Worm (Caenorhabditis elegans): Measurements from ENCODE around the gene alp-1.

alp-1 gene

DNA sequence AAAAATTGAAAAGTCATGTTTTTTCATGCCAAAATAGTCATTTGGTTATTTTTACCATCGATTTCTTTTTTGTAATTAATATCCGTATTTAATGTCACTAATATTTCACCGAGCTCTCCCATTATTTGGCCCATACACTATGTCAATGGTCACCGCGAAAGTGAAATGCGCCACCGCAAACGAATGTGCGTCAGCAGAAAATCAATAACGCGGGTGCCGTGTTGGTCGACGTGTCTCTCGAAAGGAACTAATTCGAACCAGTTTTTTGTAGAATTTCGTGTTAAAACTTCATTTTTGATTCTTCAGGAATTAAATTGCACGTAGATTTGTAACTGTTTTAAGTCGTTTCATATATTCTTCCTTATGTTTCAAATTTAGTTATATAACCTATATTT, 25.7 kb upstream of the alp-1 start:
- TF ChIP-seq ztf-11 (tag; optimal IDR thresholded peaks at IDR 0.05) (no peak), unc-120 (tag; optimal IDR thresholded peaks at IDR 0.05; ENCODE audit: poor library complexity, severe bottlenecking) (peak; percentile 9)

DNA sequence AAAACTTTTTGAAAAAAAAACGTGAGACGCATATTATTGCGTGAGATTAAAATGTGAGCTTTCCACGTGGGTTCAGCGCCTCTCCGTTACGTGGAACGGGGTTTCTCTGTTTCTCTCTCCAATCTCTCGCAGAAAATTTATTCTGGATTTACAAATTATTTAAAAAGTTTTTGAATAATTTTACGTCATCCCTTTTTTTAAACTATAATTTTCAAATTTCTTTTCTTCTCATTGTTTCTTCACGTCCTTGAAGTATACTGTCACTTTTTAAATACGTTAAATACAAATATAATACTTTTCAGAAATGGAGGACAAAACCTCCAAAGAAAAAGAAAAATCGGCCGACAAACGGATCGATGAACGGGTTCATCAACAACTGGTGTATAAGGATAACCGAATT, 24.8 kb upstream of the alp-1 start, which contains the start of gene T28C6.7:
Gene T28C6.7, plus strand, starts transcription at position 301 of the 400 bp plus-strand sequence.
- TF ChIP-seq nhr-2 (tag; optimal IDR thresholded peaks at IDR 0.05) (no peak), zip-8 (tag; optimal IDR thresholded peaks at IDR 0.05) (no peak), unc-120 (tag; optimal IDR thresholded peaks at IDR 0.05; ENCODE audit: poor library complexity, severe bottlenecking) (no peak), mls-2 (tag; optimal IDR thresholded peaks at IDR 0.05) (no peak), hlh-1 (tag; optimal IDR thresholded peaks at IDR 0.05) (no peak)

DNA sequence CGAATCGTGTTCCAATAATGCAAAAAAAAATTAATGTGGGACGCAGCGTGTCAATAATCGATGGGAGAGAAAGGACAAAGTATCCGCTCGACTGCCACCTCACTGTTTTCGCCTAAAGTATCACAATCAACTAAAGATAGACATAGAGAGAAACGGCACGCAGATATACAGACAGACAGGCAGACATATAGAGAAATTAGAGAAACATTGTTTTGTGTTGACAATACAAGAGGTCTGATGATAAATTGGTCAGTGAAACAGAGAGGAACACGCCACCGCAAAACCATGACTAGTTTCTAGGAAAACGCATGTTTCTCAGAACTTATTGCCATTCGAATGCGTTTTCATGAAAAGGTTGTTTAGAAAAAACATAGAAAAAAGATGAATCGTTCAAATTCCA, 21.7 kb upstream of the alp-1 start, which contains the start of gene T28C6.8:
Gene T28C6.8, minus strand, starts transcription at position 137 of the 400 bp plus-strand sequence.
- TF ChIP-seq zip-8 (tag; optimal IDR thresholded peaks at IDR 0.05) (no peak), bed-3 (GFP tag; optimal IDR thresholded peaks at IDR 0.05) (no peak), lin-13 (tag; optimal IDR thresholded peaks at IDR 0.05) (no peak), ceh-43 (GFP tag; optimal IDR thresholded peaks at IDR 0.05) (no peak), unc-39 (tag; optimal IDR thresholded peaks at IDR 0.05) (no peak)

DNA sequence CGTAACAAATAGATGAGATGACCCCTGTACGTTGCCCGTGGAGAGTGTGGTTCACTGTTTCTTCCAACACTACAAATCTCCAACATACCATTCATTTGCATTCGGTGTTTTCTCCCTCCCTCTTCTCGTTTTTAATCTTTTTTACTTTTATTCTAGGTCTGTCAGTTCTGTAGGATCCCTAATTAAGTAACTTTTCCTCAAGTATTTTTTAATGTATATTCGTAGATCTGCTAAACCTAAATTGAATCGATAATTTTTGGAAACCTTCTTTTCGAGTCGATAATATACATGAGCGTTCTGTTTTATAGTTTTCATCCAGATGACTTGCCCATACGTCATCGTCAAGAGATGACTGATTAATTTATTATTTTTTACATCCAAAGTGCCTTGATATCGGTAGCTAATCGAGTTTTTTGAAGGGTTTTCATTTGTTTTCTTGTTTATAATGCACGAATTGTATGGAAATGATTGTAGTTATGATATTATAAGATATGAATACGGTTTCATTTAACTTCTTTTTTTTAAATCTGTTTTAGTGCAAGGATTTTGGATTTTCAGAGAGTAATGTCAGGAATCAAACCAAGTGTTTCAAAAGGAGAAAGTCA, 12.0 kb upstream of the alp-1 start, which contains the start of the genes T28C6.11 and T11B7.1:
Gene T28C6.11, minus strand, starts transcription at position 101 of the 605 bp plus-strand sequence.
Gene T11B7.1, plus strand, starts transcription at position 555 of the 605 bp plus-strand sequence.
- TF ChIP-seq unc-120 (tag; optimal IDR thresholded peaks at IDR 0.05; ENCODE audit: poor library complexity, severe bottlenecking) (no peak), nhr-28 (tag; optimal IDR thresholded peaks at IDR 0.05) (no peak), ztf-11 (tag; optimal IDR thresholded peaks at IDR 0.05) (no peak), lsy-2 (tag; optimal IDR thresholded peaks at IDR 0.05) (no peak), sem-2 (GFP tag; optimal IDR thresholded peaks at IDR 0.05) (no peak), ceh-83 (GFP tag; optimal IDR thresholded peaks at IDR 0.05) (no peak), M03D4.4 (tag; optimal IDR thresholded peaks at IDR 0.05) (no peak)

DNA sequence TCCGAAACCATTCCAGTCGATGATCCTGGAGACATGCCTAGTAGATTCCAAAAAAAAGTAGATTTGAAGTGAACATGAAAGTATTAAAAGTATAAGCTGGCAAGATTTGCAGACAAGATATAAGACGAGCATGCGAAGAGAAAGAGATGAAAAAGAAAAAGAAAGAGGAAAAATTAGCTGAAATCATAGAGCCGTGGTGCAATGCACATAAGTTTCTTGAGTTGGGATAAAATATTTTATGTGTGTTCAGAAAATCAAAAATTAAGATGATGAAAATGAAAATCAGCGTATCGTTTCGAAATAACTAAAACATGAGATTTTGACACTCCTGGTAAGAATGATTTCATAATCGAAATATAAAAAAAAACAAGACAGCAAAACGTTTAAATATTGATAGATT, 7.8 kb upstream of the alp-1 start, which contains the start of gene T11B7.2:
Gene T11B7.2, minus strand, starts transcription at position 101 of the 400 bp plus-strand sequence.
- no peak for TF ChIP-seq ceh-83 (GFP tag; optimal IDR thresholded peaks at IDR 0.05)
- no peak for TF ChIP-seq hlh-1 (tag; optimal IDR thresholded peaks at IDR 0.05)
- no peak for TF ChIP-seq flh-1 (GFP tag; optimal IDR thresholded peaks at IDR 0.05)
- TF ChIP-seq nhr-2 (tag; optimal IDR thresholded peaks at IDR 0.05): no peak
- no peak for TF ChIP-seq unc-62 (GFP tag; optimal IDR thresholded peaks at IDR 0.05)
- no peak for TF ChIP-seq lin-32 (GFP tag; optimal IDR thresholded peaks at IDR 0.05)
- no peak for TF ChIP-seq nhr-237 (tag; optimal IDR thresholded peaks at IDR 0.05)

ce11 chrIV:8845922-8846321, 6.4 kb upstream of the alp-1 start:
- TF ChIP-seq flh-1 (GFP tag; optimal IDR thresholded peaks at IDR 0.05): no peak
- no peak for TF ChIP-seq ceh-39 (tag; optimal IDR thresholded peaks at IDR 0.05)
- no peak for TF ChIP-seq zip-8 (tag; optimal IDR thresholded peaks at IDR 0.05)

- TF ChIP-seq flh-1 (GFP tag; optimal IDR thresholded peaks at IDR 0.05): no peak
- no peak for TF ChIP-seq cnd-1 (tag; optimal IDR thresholded peaks at IDR 0.05)
- no peak for TF ChIP-seq bed-3 (GFP tag; optimal IDR thresholded peaks at IDR 0.05)
- TF ChIP-seq M03D4.4 (tag; optimal IDR thresholded peaks at IDR 0.05): no peak
- TF ChIP-seq ztf-11 (tag; optimal IDR thresholded peaks at IDR 0.05): no peak
- TF ChIP-seq unc-120 (tag; optimal IDR thresholded peaks at IDR 0.05; ENCODE audit: poor library complexity, severe bottlenecking): no peak
- no peak for TF ChIP-seq mep-1 (tag; optimal IDR thresholded peaks at IDR 0.05)
- TF ChIP-seq ceh-83 (GFP tag; optimal IDR thresholded peaks at IDR 0.05): no peak
- TF ChIP-seq nhr-237 (tag; optimal IDR thresholded peaks at IDR 0.05): no peak
- TF ChIP-seq nhr-28 (tag; optimal IDR thresholded peaks at IDR 0.05): no peak
- no peak for TF ChIP-seq mab-5 (tag; optimal IDR thresholded peaks at IDR 0.05)
- no peak for TF ChIP-seq mls-2 (tag; optimal IDR thresholded peaks at IDR 0.05)
- TF ChIP-seq lin-32 (GFP tag; optimal IDR thresholded peaks at IDR 0.05): no peak
- no peak for TF ChIP-seq snpc-4 (tag; optimal IDR thresholded peaks at IDR 0.05)
- no peak for TF ChIP-seq lsy-2 (tag; optimal IDR thresholded peaks at IDR 0.05)
- no peak for TF ChIP-seq sptf-1 (tag; optimal IDR thresholded peaks at IDR 0.05)
- TF ChIP-seq ceh-43 (GFP tag; optimal IDR thresholded peaks at IDR 0.05): no peak
- TF ChIP-seq nhr-12 (tag; optimal IDR thresholded peaks at IDR 0.05): no peak
These were observed 4.4 kb upstream of the alp-1 start, which contains the start of gene col-118 for ce11 chrIV:8847918-8848317. TSS of gene col-118 (plus strand) at chrIV:8848218.
